Worm (Caenorhabditis elegans) whole organism, early embryonic: ENCODE measurements around the gene C45B11.9.

ENCODE experiments used
- B0310.2 ChIP-seq: sonication (generic microtip); optimal IDR thresholded peaks from 2 replicates; lab custom pipeline; 2016; ENCODE audit warnings: mild to moderate bottlenecking, missing genetic modification characterization, missing compliant biosample characterization
- F13C5.2 ChIP-seq: sonication (generic microtip); optimal IDR thresholded peaks from 2 replicates; lab custom pipeline; 2017; ENCODE audit warnings: mild to moderate bottlenecking, missing genetic modification characterization, inconsistent platforms, missing compliant biosample characterization
- aly-1 ChIP-seq: sonication (generic microtip); optimal IDR thresholded peaks from 2 replicates; lab custom pipeline; 2016; ENCODE audit warnings: missing genetic modification characterization, missing compliant biosample characterization
- ama-1 ChIP-seq: fragments of 150-350 bp; optimal IDR thresholded peaks from 2 replicates; lab custom pipeline; 2014
- ceh-13 ChIP-seq: fragments of 200-800 bp; sonication (Bioruptor generic); optimal IDR thresholded peaks from 2 replicates; lab custom pipeline; 2018; ENCODE audit warnings: mild to moderate bottlenecking, missing genetic modification characterization, missing compliant biosample characterization
- ceh-36 ChIP-seq: sonication (generic microtip); optimal IDR thresholded peaks from 2 replicates; lab custom pipeline; 2016; ENCODE audit warnings: missing genetic modification characterization, inconsistent platforms, missing compliant biosample characterization
- ets-7 ChIP-seq: sonication (generic microtip); optimal IDR thresholded peaks from 2 replicates; lab custom pipeline; 2016; ENCODE audit warnings: missing genotype, missing genetic modification characterization, missing compliant biosample characterization
- flt-1 ChIP-seq: fragments of 200-800 bp; sonication (Bioruptor generic); IDR thresholded peaks from 2 replicates; pipeline ENCODE4 v1.3.6; 2022; ENCODE audit warnings: missing genetic modification characterization, missing compliant biosample characterization
- hmbx-1 ChIP-seq: sonication (generic microtip); optimal IDR thresholded peaks from 2 replicates; lab custom pipeline; 2016; ENCODE audit warnings: mild to moderate bottlenecking, missing genetic modification characterization, missing compliant biosample characterization
- hmg-4 ChIP-seq: fragments of 200-800 bp; sonication (Bioruptor generic); optimal IDR thresholded peaks from 2 replicates; lab custom pipeline; 2018; ENCODE audit warnings: mild to moderate bottlenecking, missing genetic modification characterization, missing compliant biosample characterization
- hnd-1 ChIP-seq: sonication (generic microtip); optimal IDR thresholded peaks from 2 replicates; lab custom pipeline; 2016; ENCODE audit warnings: missing genetic modification characterization, missing compliant biosample characterization
- pes-1 ChIP-seq: fragments of 200-800 bp; sonication (Bioruptor generic); IDR thresholded peaks from 2 replicates; pipeline ENCODE4 v1.3.6; 2022; ENCODE audit warnings: missing genetic modification reagents, missing genetic modification characterization, missing compliant biosample characterization
- scrt-1 ChIP-seq: fragments of 200-800 bp; sonication (Bioruptor generic); IDR thresholded peaks from 2 replicates; pipeline ENCODE4 v1.3.6; 2022; ENCODE audit warnings: missing genetic modification characterization, missing compliant biosample characterization
- sea-1 ChIP-seq: fragments of 200-800 bp; sonication (Bioruptor generic); conservative IDR thresholded peaks from 2 replicates; pipeline ENCODE4 v1.3.6; 2022; ENCODE audit warnings: missing genetic modification characterization, missing compliant biosample characterization
- tbx-11 ChIP-seq: fragments of 200-800 bp; sonication (Bioruptor generic); IDR thresholded peaks from 2 replicates; pipeline ENCODE4 v1.3.6; 2022; ENCODE audit warnings: missing genetic modification characterization, missing compliant biosample characterization
- tbx-37 ChIP-seq: fragments of 200-800 bp; sonication (Bioruptor generic); conservative IDR thresholded peaks from 2 replicates; pipeline ENCODE4 v1.3.6; 2022; ENCODE audit warnings: missing genetic modification reagents, missing genetic modification characterization, missing compliant biosample characterization
- tra-4 ChIP-seq: sonication (generic microtip); optimal IDR thresholded peaks from 2 replicates; lab custom pipeline; 2017; ENCODE audit warnings: missing genetic modification characterization, missing compliant biosample characterization

C45B11.9 gene

DNA sequence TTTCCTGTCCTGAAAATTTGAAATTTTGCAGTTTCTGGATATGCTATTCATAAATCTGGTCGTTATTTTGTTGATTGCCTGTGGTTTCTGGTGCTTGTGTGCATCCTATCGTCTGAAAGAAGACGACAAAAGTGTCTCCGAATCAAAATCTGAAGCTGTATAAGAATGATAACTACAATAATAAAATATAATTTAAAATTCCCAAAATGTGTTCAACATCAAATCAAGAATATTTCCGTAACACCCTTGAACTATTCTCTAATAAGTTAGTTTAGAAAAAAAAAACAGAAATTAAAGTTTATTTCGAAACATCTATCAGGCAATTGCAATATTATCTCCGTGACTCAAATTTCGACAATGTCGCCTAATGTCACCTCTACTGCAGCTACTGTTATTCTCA, 353 bp downstream of the C45B11.9 start, which contains the start of gene C45B11.8:
C45B11.8 (plus strand) TSS at position 301 of the 400 bp plus-strand sequence.
- TF ChIP-seq ceh-36 (tag; lab: Kevin White, UChicago): no peak
- TF ChIP-seq flt-1 (GFP tag; lab: Robert Waterston, UW): no peak
- TF ChIP-seq ama-1: no peak
- TF ChIP-seq hmbx-1 (tag; lab: Kevin White, UChicago): no peak
- no peak for TF ChIP-seq tbx-37 (GFP tag; lab: Robert Waterston, UW)
- no peak for TF ChIP-seq B0310.2 (tag; lab: Kevin White, UChicago)
- no peak for TF ChIP-seq sea-1 (GFP tag; lab: Robert Waterston, UW)
- TF ChIP-seq ceh-13 (GFP tag; lab: Kevin White, UChicago): no peak
- TF ChIP-seq pes-1 (GFP tag; lab: Robert Waterston, UW): no peak
- no peak for TF ChIP-seq hnd-1 (tag; lab: Kevin White, UChicago)
- no peak for TF ChIP-seq F13C5.2 (tag; lab: Kevin White, UChicago)
- TF ChIP-seq ets-7 (tag; lab: Kevin White, UChicago): no peak
- no peak for TF ChIP-seq tbx-11 (GFP tag; lab: Robert Waterston, UW)
- no peak for TF ChIP-seq scrt-1 (GFP tag; lab: Robert Waterston, UW)
- TF ChIP-seq tra-4 (tag; lab: Kevin White, UChicago): no peak
- TF ChIP-seq hmg-4 (GFP tag; lab: Kevin White, UChicago): no peak
- no peak for TF ChIP-seq aly-1

DNA sequence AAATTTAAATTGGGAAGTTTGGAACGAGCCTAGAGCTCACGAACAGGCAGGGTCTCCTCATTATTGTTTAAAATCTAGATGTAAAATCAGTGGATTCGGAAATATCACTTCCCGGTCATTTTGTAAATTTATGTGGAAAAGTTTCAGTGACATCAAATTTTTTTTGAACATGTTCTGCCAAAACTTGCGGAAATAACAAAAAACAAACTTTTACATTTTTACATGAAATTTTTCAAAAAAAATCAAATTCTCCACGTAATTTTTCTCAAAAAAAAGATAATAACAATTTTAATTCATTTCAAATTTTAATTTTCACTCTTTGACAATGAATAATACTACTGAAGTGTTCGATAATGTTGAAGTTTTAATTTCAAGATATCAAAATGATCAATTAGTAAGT, 1.4 kb downstream of the C45B11.9 start, which contains the start of gene C45B11.5:
C45B11.5 (plus strand) TSS at position 301 of the 400 bp plus-strand sequence.
- TF ChIP-seq ceh-36 (tag; lab: Kevin White, UChicago) (no peak), hmg-4 (GFP tag; lab: Kevin White, UChicago) (no peak), aly-1 (no peak), tra-4 (tag; lab: Kevin White, UChicago) (no peak)

DNA sequence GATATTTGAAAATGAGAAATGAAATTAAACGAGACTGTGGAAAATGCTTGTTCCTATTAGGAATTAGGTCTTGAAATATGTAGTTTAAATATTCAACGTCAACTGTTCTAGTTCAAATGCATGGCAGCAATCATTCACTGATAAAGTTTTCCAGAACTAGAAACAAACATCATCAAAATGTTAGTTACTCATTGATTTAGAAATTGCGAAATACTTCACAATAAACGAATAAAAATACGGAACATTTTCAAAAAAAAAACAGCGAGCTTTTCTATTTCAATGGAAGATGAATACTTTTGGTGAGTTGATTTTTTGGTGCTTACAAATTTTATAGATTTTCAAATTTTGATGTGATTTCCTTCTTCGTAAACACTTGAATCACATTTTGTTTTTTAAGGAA, 2.4 kb downstream of the C45B11.9 start, which contains the start of gene C45B11.2:
C45B11.2 (plus strand) TSS at position 173 of the 400 bp plus-strand sequence.
- TF ChIP-seq tra-4 (tag; lab: Kevin White, UChicago) (no peak), ets-7 (tag; lab: Kevin White, UChicago) (no peak), scrt-1 (GFP tag; lab: Robert Waterston, UW) (no peak), ama-1 (no peak), tbx-37 (GFP tag; lab: Robert Waterston, UW) (no peak), hnd-1 (tag; lab: Kevin White, UChicago) (no peak), flt-1 (GFP tag; lab: Robert Waterston, UW) (no peak)

DNA sequence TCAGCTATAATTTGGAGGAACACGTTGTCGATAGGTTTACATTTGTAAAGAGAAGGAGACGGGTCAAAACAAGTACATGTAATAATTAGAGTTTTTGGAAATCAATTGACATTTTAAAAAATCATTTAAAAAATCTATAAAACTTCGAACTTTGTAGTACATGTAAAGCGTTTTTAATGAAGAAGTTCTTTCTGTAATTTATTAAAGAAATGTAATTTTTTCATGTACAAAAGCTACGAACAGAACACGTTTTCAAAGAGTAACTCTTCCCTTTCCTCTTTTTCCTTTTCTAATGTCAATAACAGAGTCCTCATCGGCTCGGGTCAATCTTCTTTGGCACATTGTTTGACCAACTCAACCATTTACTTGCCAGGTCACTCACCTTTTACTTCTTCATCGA, 3.6 kb downstream of the C45B11.9 start, which contains the start of gene C45B11.6:
C45B11.6 (plus strand) TSS at position 301 of the 400 bp plus-strand sequence.
- no peak for TF ChIP-seq tra-4 (tag; lab: Kevin White, UChicago)
- TF ChIP-seq ceh-36 (tag; lab: Kevin White, UChicago): no peak
- no peak for TF ChIP-seq B0310.2 (tag; lab: Kevin White, UChicago)
- no peak for TF ChIP-seq tbx-37 (GFP tag; lab: Robert Waterston, UW)
- no peak for TF ChIP-seq hmbx-1 (tag; lab: Kevin White, UChicago)
- TF ChIP-seq flt-1 (GFP tag; lab: Robert Waterston, UW): no peak
- no peak for TF ChIP-seq pes-1 (GFP tag; lab: Robert Waterston, UW)
- TF ChIP-seq scrt-1 (GFP tag; lab: Robert Waterston, UW): no peak
- no peak for TF ChIP-seq F13C5.2 (tag; lab: Kevin White, UChicago)
- TF ChIP-seq sea-1 (GFP tag; lab: Robert Waterston, UW): no peak
- no peak for TF ChIP-seq ets-7 (tag; lab: Kevin White, UChicago)

DNA sequence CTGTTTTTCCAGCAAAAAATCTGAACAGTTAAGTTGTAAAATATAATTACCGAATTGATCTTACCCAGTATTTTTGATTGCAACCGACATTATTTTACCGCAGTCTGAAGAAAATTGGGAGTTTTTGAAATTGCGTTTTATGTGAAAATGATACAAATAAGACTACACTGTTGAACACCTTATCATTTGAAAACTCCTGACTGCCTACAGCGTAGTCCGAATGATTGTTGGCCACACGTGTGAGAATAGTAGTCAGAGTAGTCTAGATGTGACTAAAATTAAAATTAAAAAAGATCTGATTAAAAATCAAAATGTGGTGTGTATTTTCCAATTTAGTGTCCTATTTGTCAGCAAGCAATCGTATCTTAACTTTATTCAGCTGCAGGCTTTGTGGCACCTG, 6.6 kb downstream of the C45B11.9 start, which contains the start of gene dhs-18:
dhs-18 (minus strand) TSS at position 104 of the 400 bp plus-strand sequence.
- TF ChIP-seq tbx-11 (GFP tag; lab: Robert Waterston, UW): no peak
- no peak for TF ChIP-seq sea-1 (GFP tag; lab: Robert Waterston, UW)
- TF ChIP-seq ceh-36 (tag; lab: Kevin White, UChicago): no peak
- no peak for TF ChIP-seq aly-1
- no peak for TF ChIP-seq scrt-1 (GFP tag; lab: Robert Waterston, UW)
- no peak for TF ChIP-seq ets-7 (tag; lab: Kevin White, UChicago)
- TF ChIP-seq hmg-4 (GFP tag; lab: Kevin White, UChicago): no peak
- TF ChIP-seq hmbx-1 (tag; lab: Kevin White, UChicago): no peak
- no peak for TF ChIP-seq flt-1 (GFP tag; lab: Robert Waterston, UW)
- no peak for TF ChIP-seq hnd-1 (tag; lab: Kevin White, UChicago)
- no peak for TF ChIP-seq ama-1
- TF ChIP-seq tra-4 (tag; lab: Kevin White, UChicago): no peak
- no peak for TF ChIP-seq pes-1 (GFP tag; lab: Robert Waterston, UW)
- no peak for TF ChIP-seq B0310.2 (tag; lab: Kevin White, UChicago)
- no peak for TF ChIP-seq ceh-13 (GFP tag; lab: Kevin White, UChicago)
- no peak for TF ChIP-seq F13C5.2 (tag; lab: Kevin White, UChicago)
- no peak for TF ChIP-seq tbx-37 (GFP tag; lab: Robert Waterston, UW)

DNA sequence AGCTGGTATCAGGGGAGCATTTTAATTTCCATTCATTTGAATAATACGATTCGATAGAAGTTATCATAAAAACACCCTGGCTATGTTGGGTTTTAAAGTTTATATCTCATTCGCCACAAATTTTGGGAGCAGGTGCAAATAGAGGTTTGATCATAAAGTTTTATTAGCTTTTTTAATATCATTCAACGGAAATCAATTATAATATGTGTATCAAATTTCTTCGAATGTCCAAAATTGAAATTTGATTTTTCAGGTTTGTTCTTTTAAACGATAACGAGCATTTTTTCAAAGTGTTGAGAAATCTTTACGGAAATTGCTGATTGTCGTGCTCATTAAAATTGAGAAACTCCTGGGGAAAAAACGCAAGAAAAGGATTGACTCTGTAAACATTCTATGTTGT, 8.6 kb downstream of the C45B11.9 start, which contains the start of gene srh-74:
srh-74 (minus strand) TSS at position 101 of the 400 bp plus-strand sequence.
- TF ChIP-seq ceh-36 (tag; lab: Kevin White, UChicago) (no peak), F13C5.2 (tag; lab: Kevin White, UChicago) (no peak), tbx-11 (GFP tag; lab: Robert Waterston, UW) (no peak), ets-7 (tag; lab: Kevin White, UChicago) (no peak), tra-4 (tag; lab: Kevin White, UChicago) (no peak), tbx-37 (GFP tag; lab: Robert Waterston, UW) (no peak), hnd-1 (tag; lab: Kevin White, UChicago) (no peak), hmbx-1 (tag; lab: Kevin White, UChicago) (no peak), ama-1 (no peak), sea-1 (GFP tag; lab: Robert Waterston, UW) (no peak), flt-1 (GFP tag; lab: Robert Waterston, UW) (no peak), hmg-4 (GFP tag; lab: Kevin White, UChicago) (no peak), ceh-13 (GFP tag; lab: Kevin White, UChicago) (no peak)
